Worm (Caenorhabditis elegans): Measurements from ENCODE around the gene W07G1.1.

DNA sequence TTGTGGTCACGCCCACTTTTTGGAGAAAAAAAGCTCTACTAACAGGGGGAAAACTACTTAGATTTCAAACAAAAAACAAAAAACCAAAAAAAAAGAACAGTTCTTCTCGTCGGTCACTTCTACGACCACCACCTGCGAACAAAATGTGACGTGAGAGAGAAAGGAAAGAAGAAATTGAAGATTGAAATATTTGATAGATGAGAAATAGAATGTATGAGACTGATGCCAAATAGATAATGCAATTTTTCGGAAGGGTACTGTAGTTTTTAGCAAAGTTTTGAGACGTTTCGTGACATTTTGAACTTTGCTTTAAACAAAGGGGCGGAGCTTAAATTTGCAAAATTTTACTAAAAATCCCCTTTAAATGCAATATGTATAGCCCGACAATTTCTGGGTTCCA lies 15.5 kb upstream of the W07G1.1 start:
- TF ChIP-seq ztf-1 (GFP tag; conservative IDR thresholded peaks at IDR 0.05): no peak
- no peak for TF ChIP-seq unc-62 (GFP tag; optimal IDR thresholded peaks at IDR 0.05)
- no peak for TF ChIP-seq lin-39 (tag; optimal IDR thresholded peaks at IDR 0.05)
- no peak for TF ChIP-seq aly-2 (tag; optimal IDR thresholded peaks at IDR 0.05)
- TF ChIP-seq C34F6.9 (tag; optimal IDR thresholded peaks at IDR 0.05): no peak
- TF ChIP-seq blmp-1 (tag; optimal IDR thresholded peaks at IDR 0.05; ENCODE audit: insufficient read depth): peak; percentile 1
- no peak for TF ChIP-seq lin-13 (GFP tag; optimal IDR thresholded peaks at IDR 0.05)
- TF ChIP-seq nhr-11 (tag; optimal IDR thresholded peaks at IDR 0.05): no peak
- TF ChIP-seq elt-3 (tag; optimal IDR thresholded peaks at IDR 0.05): no peak

All from whole organism, L2 larva.